Worm (Caenorhabditis elegans) whole organism, young adult: ENCODE data around the gene Y50D4C.3.

Experiments used
- F22D6.2 ChIP-seq: sonication (generic microtip); optimal IDR thresholded peaks from 2 replicates; lab custom pipeline; 2016; ENCODE audit warnings: mild to moderate bottlenecking, missing genetic modification characterization, missing compliant biosample characterization
- Y95B8A.8 ChIP-seq: fragments of 200-800 bp; sonication (Bioruptor generic); IDR thresholded peaks from 2 replicates; pipeline ENCODE4 v1.3.6; 2022; ENCODE audit warnings: missing genetic modification reagents, missing genetic modification characterization, missing compliant biosample characterization
- akir-1 ChIP-seq: fragments of 200-800 bp; sonication (Bioruptor generic); optimal IDR thresholded peaks from 2 replicates; lab custom pipeline; 2018; ENCODE audit warnings: mild to moderate bottlenecking, missing genetic modification characterization, moderate library complexity, missing compliant biosample characterization
- ama-1 ChIP-seq, 3 experiments: fragments of 150-350 bp in 1 of 3; sonication (generic microtip) in 2 of 3; optimal IDR thresholded peaks; 2 replicates each; lab custom pipeline; 2014 to 2018; ENCODE audit warnings: missing biosample characterization in 2 of 3, missing genetic modification characterization in 2 of 3, missing genetic modification reagents in 2 of 3
- ceh-27 ChIP-seq: fragments of 200-800 bp; sonication (Bioruptor generic); optimal IDR thresholded peaks from 2 replicates; lab custom pipeline; 2018; ENCODE audit warnings: mild to moderate bottlenecking, missing genetic modification characterization, moderate library complexity, missing compliant biosample characterization
- mxl-1 ChIP-seq: sonication (generic microtip); optimal IDR thresholded peaks from 2 replicates; lab custom pipeline; 2016; ENCODE audit warnings: missing genetic modification characterization, missing compliant biosample characterization
- nfya-1 ChIP-seq: sonication (generic microtip); optimal IDR thresholded peaks from 2 replicates; lab custom pipeline; 2017; ENCODE audit warnings: antibody characterized with exemption, missing compliant biosample characterization, missing genetic modification characterization, borderline replicate concordance; ENCODE audit not compliant: insufficient read depth
- pha-4 ChIP-seq: fragments of 150-350 bp; sonication (generic microtip); optimal IDR thresholded peaks from 2 replicates; lab custom pipeline; 2014; ENCODE audit warnings: missing biosample characterization, missing genetic modification reagents, missing genetic modification characterization
- snpc-1.3 ChIP-seq: sonication (generic microtip); optimal IDR thresholded peaks from 2 replicates; lab custom pipeline; 2017; ENCODE audit warnings: missing genetic modification characterization, mild to moderate bottlenecking, missing compliant biosample characterization, antibody characterized with exemption, moderate library complexity, missing genotype, missing genetic modification reagents; ENCODE audit not compliant: insufficient read depth
- ztf-3 ChIP-seq: fragments of 200-800 bp; sonication (Bioruptor generic); optimal IDR thresholded peaks from 2 replicates; lab custom pipeline; 2018; ENCODE audit warnings: mild to moderate bottlenecking, missing genetic modification characterization, missing compliant biosample characterization

ce11 chrV:976498-977063 lies 31.5 kb upstream of the Y50D4C.3 start:
- TF ChIP-seq akir-1 (GFP tag; lab: Kevin White, UChicago) (no peak), ama-1 (optimal IDR thresholded peaks at IDR 0.05; lab: Kevin White, UChicago) (no peak), ama-1 (GFP tag; optimal IDR thresholded peaks at IDR 0.05; lab: Kevin White, UChicago) (no peak), pha-4 (tag; lab: Kevin White, UChicago) (no peak), ztf-3 (GFP tag; lab: Kevin White, UChicago) (no peak), mxl-1 (tag; lab: Kevin White, UChicago) (no peak), Y95B8A.8 (GFP tag; lab: Robert Waterston, UW) (no peak), nfya-1 (tag; lab: Kevin White, UChicago) (no peak), F22D6.2 (tag; lab: Kevin White, UChicago) (no peak), snpc-1.3 (no peak), ceh-27 (GFP tag; lab: Kevin White, UChicago) (no peak)
